Fruit fly (Drosophila melanogaster) whole organism, embryonic: ENCODE data around the gene CG32267.

Experiments used
- CG10431 ChIP-seq: fragments of 200-800 bp; sonication (Bioruptor generic); optimal IDR thresholded peaks from 3 replicates; lab custom pipeline; 2018; ENCODE audit warnings: missing biosample characterization, mild to moderate bottlenecking, missing genetic modification characterization
- CG10979 ChIP-seq: fragments of 200-800 bp; sonication (Bioruptor generic); optimal IDR thresholded peaks from 2 replicates; lab custom pipeline; 2018; ENCODE audit warnings: missing biosample characterization, mild to moderate bottlenecking, missing genetic modification characterization, moderate library complexity
- CG11085 ChIP-seq: fragments of 200-800 bp; sonication (Bioruptor generic); IDR thresholded peaks from 2 replicates; pipeline ENCODE4 v1.3.6; 2022; ENCODE audit warnings: missing biosample characterization, missing genetic modification characterization
- CG11398 ChIP-seq: fragments of 200-800 bp; sonication (Bioruptor generic); optimal IDR thresholded peaks from 2 replicates; lab custom pipeline; 2016; ENCODE audit warnings: missing biosample characterization, missing genetic modification characterization
- CG11456 ChIP-seq: fragments of 200-800 bp; sonication (Bioruptor generic); IDR thresholded peaks from 3 replicates; pipeline ENCODE4 v1.3.6; 2022; ENCODE audit warnings: missing biosample characterization, missing genetic modification characterization
- CG12071 ChIP-seq: fragments of 200-800 bp; sonication (Bioruptor generic); optimal IDR thresholded peaks from 3 replicates; lab custom pipeline; 2018; ENCODE audit warnings: missing biosample characterization, mild to moderate bottlenecking, missing genetic modification characterization
- CG1647 ChIP-seq: fragments of 200-800 bp; sonication (Bioruptor generic); optimal IDR thresholded peaks from 3 replicates; lab custom pipeline; 2016; ENCODE audit warnings: missing biosample characterization, missing genetic modification characterization
- CG17612 ChIP-seq: fragments of 200-800 bp; sonication (Bioruptor generic); IDR thresholded peaks from 2 replicates; pipeline ENCODE4 v1.3.6; 2022; ENCODE audit warnings: missing biosample characterization, missing genetic modification characterization
- CG17802 ChIP-seq: fragments of 200-800 bp; sonication (Bioruptor generic); optimal IDR thresholded peaks from 2 replicates; lab custom pipeline; 2018; ENCODE audit warnings: missing biosample characterization, mild to moderate bottlenecking, missing genetic modification characterization, moderate library complexity
- CG1832 ChIP-seq: fragments of 200-800 bp; sonication (Bioruptor generic); optimal IDR thresholded peaks from 2 replicates; lab custom pipeline; 2017; ENCODE audit warnings: missing biosample characterization, mild to moderate bottlenecking, missing genetic modification characterization, inconsistent platforms
- CG18476 ChIP-seq: fragments of 200-800 bp; sonication (Bioruptor generic); optimal IDR thresholded peaks from 2 replicates; lab custom pipeline; 2016; ENCODE audit warnings: missing biosample characterization, mild to moderate bottlenecking, missing genetic modification characterization
- CG6175 ChIP-seq: fragments of 200-800 bp; sonication (Bioruptor generic); IDR thresholded peaks from 3 replicates; pipeline ENCODE4 v1.3.6; 2022; ENCODE audit warnings: missing biosample characterization, missing genetic modification characterization
- CG6254 ChIP-seq: fragments of 200-800 bp; sonication (Bioruptor generic); optimal IDR thresholded peaks from 3 replicates; lab custom pipeline; 2017; ENCODE audit warnings: mild to moderate bottlenecking, missing biosample characterization, missing genetic modification reagents, missing genetic modification characterization
- CG8944 ChIP-seq: fragments of 200-800 bp; sonication (Bioruptor generic); optimal IDR thresholded peaks from 3 replicates; lab custom pipeline; 2016; ENCODE audit warnings: missing biosample characterization, missing genetic modification characterization
- Chrac-16 ChIP-seq: fragments of 200-800 bp; sonication (Bioruptor generic); optimal IDR thresholded peaks from 3 replicates; lab custom pipeline; 2016; ENCODE audit warnings: missing biosample characterization, missing genetic modification characterization
- Dip3 ChIP-seq: fragments of 200-800 bp; sonication (Bioruptor generic); optimal IDR thresholded peaks from 3 replicates; lab custom pipeline; 2016; ENCODE audit warnings: missing biosample characterization, missing genetic modification characterization
- Drgx ChIP-seq: fragments of 200-800 bp; sonication (Bioruptor generic); IDR thresholded peaks from 2 replicates; pipeline ENCODE4 v1.3.6; 2022; ENCODE audit warnings: missing biosample characterization, missing genetic modification characterization
- E2f2 ChIP-seq: fragments of 200-800 bp; sonication (Bioruptor generic); IDR thresholded peaks from 2 replicates; pipeline ENCODE4 v1.3.6; 2022; ENCODE audit warnings: missing biosample characterization, missing genetic modification characterization
- GATAe ChIP-seq: fragments of 200-800 bp; sonication (Bioruptor generic); conservative IDR thresholded peaks from 2 replicates; pipeline ENCODE4 v1.3.6; 2022; ENCODE audit warnings: missing biosample characterization, missing genetic modification characterization
- Med ChIP-seq: fragments of 200-800 bp; sonication (Bioruptor generic); peaks from one replicate; lab custom pipeline; 2016; ENCODE audit warnings: missing biosample characterization, missing genetic modification characterization, mild to moderate bottlenecking, inconsistent platforms, moderate library complexity
- NFAT ChIP-seq: fragments of 200-800 bp; sonication (Bioruptor generic); IDR thresholded peaks from 2 replicates; pipeline ENCODE4 v1.3.6; 2022; ENCODE audit warnings: missing biosample characterization, missing genetic modification characterization
- NK7.1 ChIP-seq: fragments of 200-800 bp; sonication (Bioruptor generic); optimal IDR thresholded peaks from 3 replicates; lab custom pipeline; 2016; ENCODE audit warnings: missing biosample characterization, missing genetic modification characterization
- Ptx1 ChIP-seq: fragments of 200-800 bp; sonication (Bioruptor generic); IDR thresholded peaks from 2 replicates; pipeline ENCODE4 v1.3.6; 2022; ENCODE audit warnings: missing biosample characterization, missing genetic modification characterization
- TFAM ChIP-seq: fragments of 200-800 bp; sonication (Bioruptor generic); optimal IDR thresholded peaks from 2 replicates; lab custom pipeline; 2017; ENCODE audit warnings: missing biosample characterization, missing genetic modification characterization, inconsistent platforms
- Vsx1 ChIP-seq: fragments of 200-800 bp; sonication (Bioruptor generic); optimal IDR thresholded peaks from 2 replicates; lab custom pipeline; 2017; ENCODE audit warnings: missing biosample characterization, mild to moderate bottlenecking, missing genetic modification characterization, missing genetic modification reagents
- bsh ChIP-seq, 2 experiments: fragments of 200-800 bp; sonication (Bioruptor generic); optimal IDR thresholded peaks; 2 replicates each; lab custom pipeline; 2017 to 2018; ENCODE audit warnings: mild to moderate bottlenecking in 2 of 2, missing biosample characterization in 2 of 2, missing genetic modification characterization in 2 of 2, moderate library complexity in 1 of 2
- chinmo ChIP-seq: fragments of 200-800 bp; sonication (Bioruptor generic); IDR thresholded peaks from 4 replicates; pipeline ENCODE4 v1.3.6; 2022; ENCODE audit warnings: missing biosample characterization, missing genetic modification characterization; ENCODE audit not compliant: partially characterized antibody
- ems ChIP-seq: fragments of 200-800 bp; sonication (Bioruptor generic); optimal IDR thresholded peaks from 3 replicates; lab custom pipeline; 2016; ENCODE audit warnings: missing biosample characterization, missing genetic modification characterization
- gem ChIP-seq: fragments of 200-800 bp; sonication (Bioruptor generic); optimal IDR thresholded peaks from 2 replicates; lab custom pipeline; 2019; ENCODE audit warnings: missing biosample characterization, mild to moderate bottlenecking, missing genetic modification characterization, moderate library complexity
- gsb-n ChIP-seq: fragments of 200-800 bp; sonication (Bioruptor generic); optimal IDR thresholded peaks from 3 replicates; lab custom pipeline; 2018; ENCODE audit warnings: missing biosample characterization, mild to moderate bottlenecking, missing genetic modification characterization
- lbe ChIP-seq: fragments of 200-800 bp; sonication (Bioruptor generic); optimal IDR thresholded peaks from 2 replicates; lab custom pipeline; 2016; ENCODE audit warnings: missing biosample characterization, mild to moderate bottlenecking, missing genetic modification characterization
- lilli ChIP-seq: fragments of 200-800 bp; sonication (Bioruptor generic); optimal IDR thresholded peaks from 3 replicates; lab custom pipeline; 2016; ENCODE audit warnings: missing biosample characterization, missing genetic modification characterization
- lmd ChIP-seq: fragments of 200-800 bp; sonication (Bioruptor generic); IDR thresholded peaks from 2 replicates; pipeline ENCODE4 v1.3.6; 2022; ENCODE audit warnings: missing biosample characterization, missing genetic modification characterization
- nerfin-1 ChIP-seq: fragments of 200-800 bp; sonication (Bioruptor generic); optimal IDR thresholded peaks from 3 replicates; lab custom pipeline; 2019; ENCODE audit warnings: missing biosample characterization, mild to moderate bottlenecking, missing genetic modification characterization, moderate library complexity
- nom ChIP-seq: fragments of 200-800 bp; sonication (Bioruptor generic); optimal IDR thresholded peaks from 2 replicates; lab custom pipeline; 2017; ENCODE audit warnings: missing biosample characterization, missing genetic modification characterization, mild to moderate bottlenecking, moderate library complexity, missing genetic modification reagents
- sens ChIP-seq: fragments of 200-800 bp; sonication (Bioruptor generic); peaks from one replicate; lab custom pipeline; 2016; ENCODE audit warnings: missing biosample characterization, missing genetic modification characterization
- sens-2 ChIP-seq: fragments of 200-800 bp; sonication (Bioruptor generic); IDR thresholded peaks from 2 replicates; pipeline ENCODE4 v1.3.6; 2022; ENCODE audit warnings: missing biosample characterization, missing genetic modification characterization
- sob ChIP-seq: fragments of 200-800 bp; sonication (Bioruptor generic); IDR thresholded peaks from 2 replicates; pipeline ENCODE4 v1.3.6; 2022; ENCODE audit warnings: missing biosample characterization, missing genetic modification characterization
- usp ChIP-seq: fragments of >200 bp; optimal IDR thresholded peaks from 2 replicates; lab custom pipeline; 2017; ENCODE audit warnings: missing biosample characterization, missing genetic modification characterization
- zen2 ChIP-seq: fragments of 200-800 bp; sonication (Bioruptor generic); IDR thresholded peaks from 3 replicates; pipeline ENCODE4 v1.3.6; 2022; ENCODE audit warnings: missing biosample characterization, missing genetic modification characterization; ENCODE audit not compliant: partially characterized antibody

Gene CG32267

DNA sequence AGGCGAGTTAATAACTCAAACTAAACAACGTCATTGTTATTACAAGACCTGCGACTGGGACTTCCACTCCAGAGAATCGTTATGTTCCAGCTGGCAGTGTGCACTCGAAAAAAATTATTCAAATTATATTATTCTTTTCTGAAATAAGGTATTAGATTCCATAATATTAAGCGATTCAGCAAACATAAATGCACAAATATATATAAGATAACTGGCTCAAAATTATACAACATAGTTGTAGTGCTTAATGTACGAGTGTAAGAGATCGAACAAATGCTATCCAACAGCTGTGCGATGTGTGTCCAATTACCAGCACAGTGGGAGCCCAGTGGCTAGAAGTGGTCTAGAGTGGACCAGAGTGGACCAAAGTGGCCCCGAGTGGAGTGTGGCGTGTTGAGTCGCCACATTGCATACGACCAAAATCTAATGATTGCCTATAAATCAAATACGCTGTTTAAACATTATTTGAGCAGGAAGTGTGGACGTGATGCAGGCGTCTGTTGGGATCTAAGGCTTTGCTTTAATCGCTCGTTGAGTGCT, 27.6 kb downstream of the CG32267 start:
- TF ChIP-seq gem (tag; lab: Kevin White, UChicago), result peak; percentile 20
- TF ChIP-seq ems, result no peak
- TF ChIP-seq NFAT (GFP tag; lab: Robert Waterston, UW), result 0 out of 2 replicates have a peak, but pooled peaks have one; percentile 12
- peak; percentile 16 for TF ChIP-seq CG10979 (tag; lab: Kevin White, UChicago)
- TF ChIP-seq gsb-n (tag; lab: Kevin White, UChicago), result peak; percentile 13
- peak; percentile 32 to 35 for TF ChIP-seq bsh (GFP tag; optimal IDR thresholded peaks at IDR 0.05; lab: Kevin White, UChicago)
- no peak for TF ChIP-seq Dip3 (GFP tag; lab: Kevin White, UChicago)
- TF ChIP-seq Med (GFP tag; lab: Kevin White, UChicago), result peak; percentile 46
- peak; percentile 43 for TF ChIP-seq sens (GFP tag; lab: Kevin White, UChicago)
- peak; percentile 64 for TF ChIP-seq Drgx
- peak; percentile 44 for TF ChIP-seq nom (GFP tag; lab: Kevin White, UChicago)

DNA sequence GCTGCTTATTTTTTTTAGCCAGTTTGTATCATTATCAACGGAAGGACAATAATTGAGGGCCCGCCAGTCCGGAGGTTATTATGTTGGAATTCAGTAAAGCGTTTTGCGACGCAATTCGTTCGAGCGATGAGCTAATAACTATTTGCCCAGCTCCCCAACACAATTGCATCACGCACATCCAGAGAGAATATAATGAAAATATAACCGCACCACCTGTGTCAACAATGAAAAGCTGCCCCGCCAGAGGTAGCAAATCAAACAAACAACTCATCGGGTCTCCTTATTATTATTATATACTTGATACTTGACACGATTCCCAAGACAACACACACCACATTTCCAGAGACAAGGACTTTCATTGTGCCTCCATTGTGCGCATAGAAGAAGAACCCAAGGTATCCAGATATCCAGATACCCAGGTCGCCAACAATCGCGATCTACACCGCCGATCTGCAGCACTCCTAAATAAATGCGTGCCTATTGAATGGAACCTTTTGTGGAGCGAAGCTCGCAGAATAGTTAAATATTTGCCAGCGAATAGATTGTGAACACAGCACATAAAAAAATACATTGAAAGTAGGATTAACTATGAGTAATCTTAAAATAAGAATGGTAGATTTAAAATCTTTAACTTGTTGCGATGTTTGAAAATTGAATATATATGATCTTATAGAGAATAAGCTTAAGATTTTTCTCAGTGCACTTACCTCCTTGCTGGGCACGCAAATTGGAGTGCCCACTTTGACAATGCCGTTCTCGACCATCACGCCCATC, 29.0 kb downstream of the CG32267 start:
- TF ChIP-seq sens (GFP tag; lab: Kevin White, UChicago), result peak; percentile 18
- TF ChIP-seq bsh (GFP tag; optimal IDR thresholded peaks at IDR 0.05; lab: Kevin White, UChicago), result peak in 1 of 2 experiments; percentile 3
- no peak for TF ChIP-seq lilli (GFP tag; lab: Kevin White, UChicago)
- no peak for TF ChIP-seq usp
- TF ChIP-seq Med (GFP tag; lab: Kevin White, UChicago), result peak; percentile 12
- TF ChIP-seq CG6254 (GFP tag; lab: Kevin White, UChicago), result no peak
- no peak for TF ChIP-seq sob (GFP tag; lab: Robert Waterston, UW)
- no peak for TF ChIP-seq chinmo (GFP tag; lab: Robert Waterston, UW)

DNA sequence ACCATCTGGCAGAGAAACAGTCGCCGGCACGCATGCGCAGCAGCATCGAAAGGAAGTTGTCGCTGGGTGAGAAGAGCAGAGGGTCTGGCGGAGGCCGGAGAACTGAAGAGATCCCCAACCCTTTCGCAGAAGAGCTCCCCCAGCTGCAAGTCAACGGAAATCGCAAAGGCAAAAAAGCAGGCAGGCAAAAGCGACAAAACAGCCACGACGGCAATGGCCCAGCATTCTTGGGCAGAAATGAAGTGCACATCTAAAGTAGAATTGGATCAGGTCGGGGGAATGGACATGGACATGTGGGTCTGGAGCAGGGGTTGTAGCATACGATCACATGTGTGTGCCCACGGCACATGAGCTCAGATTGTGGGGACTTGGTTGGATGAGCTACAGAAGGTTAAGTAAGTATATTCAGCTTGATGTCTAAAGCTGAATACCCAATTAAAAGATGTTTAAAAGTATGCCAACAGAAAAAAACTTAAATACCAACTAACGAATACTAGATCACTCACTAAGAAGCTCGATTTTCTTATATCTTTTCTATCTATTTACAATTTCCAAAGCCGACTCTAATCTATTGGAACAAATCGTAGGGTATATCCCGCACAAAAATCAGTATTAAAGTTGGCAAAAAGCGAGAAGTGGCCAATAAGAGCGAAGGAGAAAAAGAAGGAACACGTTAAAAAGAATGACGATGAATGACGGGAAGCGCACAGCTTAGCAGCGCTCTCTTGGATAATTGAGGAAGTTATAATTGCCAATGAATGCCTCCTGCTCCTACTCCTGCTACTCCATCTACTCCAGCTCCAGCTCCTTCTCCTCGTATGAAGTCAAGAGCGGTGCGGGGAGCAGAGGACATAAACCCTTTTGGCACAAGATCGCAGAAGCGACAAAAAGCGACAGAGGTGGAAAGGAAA, 29.9 kb downstream of the CG32267 start:
- TF ChIP-seq Vsx1 (GFP tag; lab: Kevin White, UChicago) (no peak), CG1832 (GFP tag; lab: Kevin White, UChicago) (peak; percentile 2), Chrac-16 (no peak), CG18476 (GFP tag; lab: Kevin White, UChicago) (no peak), bsh (GFP tag; optimal IDR thresholded peaks at IDR 0.05; lab: Kevin White, UChicago) (peak in 1 of 2 experiments; percentile 43), CG8944 (no peak), CG6175 (GFP tag; lab: Robert Waterston, UW) (no peak), E2f2 (GFP tag; lab: Robert Waterston, UW) (no peak), CG11456 (GFP tag; lab: Robert Waterston, UW) (0 out of 3 replicates have a peak, but pooled peaks have one; percentile 19), sens-2 (GFP tag; lab: Robert Waterston, UW) (no peak), nerfin-1 (tag; lab: Kevin White, UChicago) (no peak), Ptx1 (GFP tag; lab: Robert Waterston, UW) (no peak), sob (GFP tag; lab: Robert Waterston, UW) (no peak), lbe (peak; percentile 18), GATAe (GFP tag; lab: Robert Waterston, UW) (no peak), CG10431 (GFP tag; lab: Kevin White, UChicago) (no peak), CG1647 (GFP tag; lab: Kevin White, UChicago) (no peak), NK7.1 (GFP tag; lab: Kevin White, UChicago) (no peak), TFAM (no peak), CG11398 (no peak), CG17802 (tag; lab: Kevin White, UChicago) (no peak), CG12071 (GFP tag; lab: Kevin White, UChicago) (no peak), CG11085 (GFP tag; lab: Robert Waterston, UW) (0 out of 2 replicates have a peak, but pooled peaks have one; percentile 40), CG17612 (no peak), lmd (GFP tag; lab: Robert Waterston, UW) (no peak), zen2 (GFP tag; lab: Robert Waterston, UW) (no peak)
